Worm (Caenorhabditis elegans) whole organism, L4 larva: ENCODE data around the gene ergi-3.

Experiments used
- F26F4.8 ChIP-seq: fragments of 200-800 bp; sonication (Bioruptor generic); conservative IDR thresholded peaks from 2 replicates; pipeline ENCODE4 v1.3.6; 2022; ENCODE audit warnings: missing genetic modification characterization, missing compliant biosample characterization
- T26A8.4 ChIP-seq: fragments of 200-800 bp; sonication (Bioruptor generic); IDR thresholded peaks from 2 replicates; pipeline ENCODE4 v1.3.6; 2022; ENCODE audit warnings: missing genetic modification characterization, missing compliant biosample characterization
- Y105C5A.15 ChIP-seq: fragments of 200-800 bp; sonication (Bioruptor generic); IDR thresholded peaks from 2 replicates; pipeline ENCODE4 v1.3.6; 2022; ENCODE audit warnings: missing genetic modification characterization, missing compliant biosample characterization
- Y5F2A.4 ChIP-seq: fragments of 200-800 bp; sonication (Bioruptor generic); optimal IDR thresholded peaks from 2 replicates; lab custom pipeline; 2018; ENCODE audit warnings: mild to moderate bottlenecking, missing genetic modification characterization, missing compliant biosample characterization
- ZK337.2 ChIP-seq: fragments of 200-800 bp; sonication (Bioruptor generic); IDR thresholded peaks from 2 replicates; pipeline ENCODE4 v1.3.6; 2022; ENCODE audit warnings: missing genetic modification reagents, missing genetic modification characterization, missing compliant biosample characterization
- aha-1 ChIP-seq: fragments of 150-350 bp; peaks from one replicate; lab custom pipeline; 2014; ENCODE audit warnings: missing biosample characterization, missing genetic modification characterization
- ama-1 ChIP-seq: fragments of 150-350 bp; optimal IDR thresholded peaks from 2 replicates; lab custom pipeline; 2014; ENCODE audit warnings: inconsistent platforms, mixed read lengths
- ceh-62 ChIP-seq: sonication (generic microtip); optimal IDR thresholded peaks from 2 replicates; lab custom pipeline; 2017; ENCODE audit warnings: missing biosample characterization, missing genetic modification characterization
- ces-1 ChIP-seq: fragments of 150-350 bp; sonication (generic microtip); optimal IDR thresholded peaks from 4 replicates; lab custom pipeline; 2014; ENCODE audit warnings: missing biosample characterization, missing genetic modification reagents, missing genetic modification characterization
- cey-2 ChIP-seq: sonication (generic microtip); optimal IDR thresholded peaks from 3 replicates; lab custom pipeline; 2017; ENCODE audit warnings: missing genetic modification characterization, mild to moderate bottlenecking, missing compliant biosample characterization, antibody characterized with exemption, borderline replicate concordance; ENCODE audit not compliant: insufficient read depth
- ctbp-1 ChIP-seq: fragments of 200-800 bp; sonication (Bioruptor generic); IDR thresholded peaks from 2 replicates; pipeline ENCODE4 v1.3.6; 2022; ENCODE audit warnings: missing genetic modification reagents, missing genetic modification characterization, missing compliant biosample characterization
- daf-12 ChIP-seq: fragments of 150-350 bp; optimal IDR thresholded peaks from 2 replicates; lab custom pipeline; 2014; ENCODE audit warnings: missing biosample characterization, missing genetic modification reagents, missing genetic modification characterization
- daf-8 ChIP-seq: fragments of 200-800 bp; sonication (Bioruptor generic); IDR thresholded peaks from 2 replicates; pipeline ENCODE4 v1.3.6; 2022; ENCODE audit warnings: missing genetic modification characterization, missing compliant biosample characterization
- dmd-8 ChIP-seq: fragments of 200-800 bp; sonication (Bioruptor generic); IDR thresholded peaks from 2 replicates; pipeline ENCODE4 v1.3.6; 2022; ENCODE audit warnings: missing genetic modification characterization, missing compliant biosample characterization
- dpl-1 ChIP-seq: fragments of 150-350 bp; optimal IDR thresholded peaks from 2 replicates; lab custom pipeline; 2014; ENCODE audit warnings: missing biosample characterization, missing genetic modification reagents, missing genetic modification characterization
- duxl-1 ChIP-seq: sonication (generic microtip); optimal IDR thresholded peaks from 2 replicates; lab custom pipeline; 2016; ENCODE audit warnings: mild to moderate bottlenecking, missing genetic modification characterization, moderate library complexity, missing compliant biosample characterization; ENCODE audit not compliant: poor library complexity
- fkh-10 ChIP-seq: fragments of 150-350 bp; optimal IDR thresholded peaks from 2 replicates; lab custom pipeline; 2014; ENCODE audit warnings: missing biosample characterization, missing genetic modification reagents, missing genetic modification characterization
- hif-1 ChIP-seq, 2 experiments: sonication (generic microtip); optimal IDR thresholded peaks; 2 replicates each; lab custom pipeline; 2016 to 2017; ENCODE audit warnings: missing compliant biosample characterization in 2 of 2, missing genetic modification characterization in 2 of 2, missing genetic modification reagents in 2 of 2, missing genotype in 2 of 2, mild to moderate bottlenecking in 1 of 2
- hlh-11 ChIP-seq: fragments of 200-800 bp; sonication (Bioruptor generic); optimal IDR thresholded peaks from 2 replicates; lab custom pipeline; 2018; ENCODE audit warnings: mild to moderate bottlenecking, missing genetic modification characterization, missing compliant biosample characterization
- hlh-30 ChIP-seq: sonication (generic microtip); optimal IDR thresholded peaks from 2 replicates; lab custom pipeline; 2017; ENCODE audit warnings: antibody characterized with exemption, mild to moderate bottlenecking, missing genetic modification characterization, missing compliant biosample characterization; ENCODE audit not compliant: insufficient read depth
- hmg-1.1 ChIP-seq: fragments of 200-800 bp; sonication (Bioruptor generic); IDR thresholded peaks from 2 replicates; pipeline ENCODE4 v1.3.6; 2022; ENCODE audit warnings: missing genetic modification reagents, missing genetic modification characterization, missing compliant biosample characterization
- lin-38 ChIP-seq: fragments of 200-800 bp; sonication (Bioruptor generic); IDR thresholded peaks from 2 replicates; pipeline ENCODE4 v1.3.6; 2022; ENCODE audit warnings: missing genetic modification reagents, missing genetic modification characterization, missing compliant biosample characterization
- lin-39 ChIP-seq: fragments of 150-350 bp; optimal IDR thresholded peaks from 2 replicates; lab custom pipeline; 2014; ENCODE audit warnings: missing biosample characterization, missing genetic modification reagents, missing genetic modification characterization
- lir-3 ChIP-seq: sonication (generic microtip); optimal IDR thresholded peaks from 2 replicates; lab custom pipeline; 2016; ENCODE audit warnings: mild to moderate bottlenecking, missing genetic modification characterization, missing compliant biosample characterization
- lsy-2 ChIP-seq, 2 experiments: fragments of 150-350 bp in 1 of 2; sonication (generic microtip) in 1 of 2; optimal IDR thresholded peaks; 2 replicates each; lab custom pipeline; 2014 to 2017; ENCODE audit warnings: missing biosample characterization in 2 of 2, missing genetic modification characterization in 2 of 2
- mdl-1 ChIP-seq, 2 experiments: fragments of 150-350 bp in 1 of 2; sonication (generic microtip) in 1 of 2; optimal IDR thresholded peaks; 2 replicates each; lab custom pipeline; 2014 to 2017; ENCODE audit warnings: missing biosample characterization in 2 of 2, missing genetic modification characterization in 2 of 2
- mep-1 ChIP-seq: fragments of 150-350 bp; sonication (generic microtip); optimal IDR thresholded peaks from 3 replicates; lab custom pipeline; 2014; ENCODE audit warnings: missing biosample characterization, missing genetic modification characterization
- nhr-10 ChIP-seq: fragments of 150-350 bp; optimal IDR thresholded peaks from 2 replicates; lab custom pipeline; 2014; ENCODE audit warnings: missing biosample characterization, missing genetic modification characterization
- nhr-11 ChIP-seq: fragments of 150-350 bp; optimal IDR thresholded peaks from 2 replicates; lab custom pipeline; 2014; ENCODE audit warnings: missing biosample characterization, missing genetic modification characterization
- nhr-237 ChIP-seq: sonication (generic microtip); optimal IDR thresholded peaks from 2 replicates; lab custom pipeline; 2017; ENCODE audit warnings: missing biosample characterization, missing genetic modification characterization
- nhr-28 ChIP-seq: fragments of 150-350 bp; optimal IDR thresholded peaks from 2 replicates; lab custom pipeline; 2014; ENCODE audit warnings: missing biosample characterization, missing genetic modification characterization
- nhr-76 ChIP-seq: fragments of 150-350 bp; optimal IDR thresholded peaks from 2 replicates; lab custom pipeline; 2014; ENCODE audit warnings: missing biosample characterization, missing genetic modification characterization
- nhr-77 ChIP-seq: fragments of 150-350 bp; optimal IDR thresholded peaks from 2 replicates; lab custom pipeline; 2014; ENCODE audit warnings: missing biosample characterization, missing genetic modification characterization
- pqm-1 ChIP-seq: sonication (generic microtip); optimal IDR thresholded peaks from 2 replicates; lab custom pipeline; 2017; ENCODE audit warnings: missing biosample characterization, missing genetic modification characterization
- rbr-2 ChIP-seq: sonication (generic microtip); optimal IDR thresholded peaks from 2 replicates; lab custom pipeline; 2016; ENCODE audit warnings: missing genotype, missing genetic modification characterization, missing compliant biosample characterization
- saeg-2 ChIP-seq: fragments of 200-800 bp; sonication (Bioruptor generic); IDR thresholded peaks from 2 replicates; pipeline ENCODE4 v1.3.6; 2022; ENCODE audit warnings: missing genetic modification reagents, missing genetic modification characterization, missing compliant biosample characterization
- sdz-12 ChIP-seq: fragments of 200-800 bp; sonication (Bioruptor generic); optimal IDR thresholded peaks from 2 replicates; lab custom pipeline; 2018; ENCODE audit warnings: mild to moderate bottlenecking, missing genetic modification characterization, missing compliant biosample characterization
- set-16 ChIP-seq: fragments of 200-800 bp; sonication (Bioruptor generic); IDR thresholded peaks from 2 replicates; pipeline ENCODE4 v1.3.6; 2022; ENCODE audit warnings: missing genetic modification reagents, missing genetic modification characterization, missing compliant biosample characterization
- skn-1 ChIP-seq: fragments of 150-350 bp; optimal IDR thresholded peaks from 2 replicates; lab custom pipeline; 2014; ENCODE audit warnings: missing biosample characterization, missing genetic modification characterization
- tag-97 ChIP-seq: fragments of 200-800 bp; sonication (Bioruptor generic); IDR thresholded peaks from 2 replicates; pipeline ENCODE4 v1.3.6; 2022; ENCODE audit warnings: missing genetic modification characterization, missing compliant biosample characterization
- unc-62 ChIP-seq, 3 experiments: fragments of 150-350 bp in 1 of 3; sonication (generic microtip); optimal IDR thresholded peaks in 2 of 3; peaks in 1 of 3; 1 replicate in 1 of 3; 2 replicates in 2 of 3; lab custom pipeline; 2014 to 2017; ENCODE audit warnings: missing biosample characterization in 3 of 3, missing genetic modification characterization in 3 of 3, missing genetic modification reagents in 3 of 3, missing genotype in 1 of 3

The ergi-3 gene

DNA sequence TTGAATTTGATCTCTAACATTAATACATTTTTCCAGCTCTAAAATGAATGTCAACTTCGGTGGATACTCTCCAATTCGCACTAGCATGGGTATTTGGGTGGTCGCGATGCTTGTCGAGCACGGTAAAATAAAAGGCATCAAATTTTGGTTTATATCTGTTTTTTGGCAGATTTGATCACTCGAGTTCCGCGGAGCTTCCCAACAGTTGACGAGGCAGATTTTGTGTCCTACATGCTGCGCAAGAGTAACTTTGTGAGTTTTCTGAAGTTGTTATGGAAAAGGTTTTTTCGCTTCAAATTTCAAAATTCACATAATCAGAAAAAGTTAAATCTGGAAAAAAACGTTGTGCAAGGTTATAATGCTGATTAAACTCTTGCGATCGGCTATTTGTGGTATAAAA is 24.8 kb upstream of the ergi-3 start:
- TF ChIP-seq unc-62 (GFP tag; optimal IDR thresholded peaks at IDR 0.05 in 1 of 2; lab: Kevin White, UChicago) (peak in 1 of 2 experiments; percentile 97), unc-62 (tag; optimal IDR thresholded peaks at IDR 0.05; lab: Kevin White, UChicago) (no peak), daf-8 (GFP tag; lab: Robert Waterston, UW) (no peak), cey-2 (tag; lab: Kevin White, UChicago) (no peak), skn-1 (no peak)

DNA sequence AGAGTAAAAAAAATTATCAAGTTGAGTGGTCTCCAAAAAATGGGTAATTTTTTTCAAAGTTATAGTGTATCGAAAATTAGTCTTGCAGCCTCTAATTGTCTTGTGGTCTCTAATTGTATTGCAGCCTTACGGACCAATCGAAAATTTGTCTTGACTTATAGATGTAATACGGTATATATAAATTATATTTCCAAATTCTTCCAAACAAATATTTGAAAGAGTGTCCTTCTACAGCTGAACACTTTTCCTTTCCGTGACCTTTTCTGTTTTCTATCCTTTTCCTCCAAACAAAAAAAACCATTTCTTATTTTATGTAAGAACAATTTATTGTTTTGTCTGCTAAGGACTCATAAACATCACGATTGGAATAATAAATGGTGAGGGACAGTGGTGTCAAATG is 24.1 kb upstream of the ergi-3 start, which contains the start of gene K09E9.7:
Gene K09E9.7, plus strand, starts transcription at position 301 of the 400 bp plus-strand sequence.
- TF ChIP-seq nhr-11 = no peak
- TF ChIP-seq aha-1 (tag; lab: Kevin White, UChicago) = peak; percentile 34
- TF ChIP-seq dmd-8 (GFP tag; lab: Robert Waterston, UW) = no peak

DNA sequence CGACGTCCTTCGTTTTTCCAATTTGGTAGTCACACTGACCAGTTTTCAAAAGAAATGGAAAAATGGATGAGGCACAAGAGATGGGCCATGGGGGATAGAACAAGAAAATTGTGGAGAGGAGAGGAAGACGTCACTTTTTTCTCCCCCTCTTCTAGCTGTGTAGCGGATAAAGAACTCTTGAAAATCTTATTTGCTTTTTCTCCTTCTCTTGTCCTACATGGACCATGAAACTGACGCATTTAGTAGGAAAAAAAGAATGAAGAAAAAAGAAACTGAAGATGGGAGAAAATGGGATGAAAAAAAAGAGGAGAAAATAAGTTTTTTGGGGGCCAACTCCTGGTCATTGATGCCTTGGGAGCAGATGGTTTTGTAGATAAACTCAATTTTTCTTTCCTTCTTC is 17.4 kb upstream of the ergi-3 start:
- TF ChIP-seq fkh-10 = peak; percentile 75
- TF ChIP-seq ceh-62 = no peak
- TF ChIP-seq daf-8 (GFP tag; lab: Robert Waterston, UW) = no peak
- no peak for TF ChIP-seq Y5F2A.4 (GFP tag; lab: Kevin White, UChicago)
- no peak for TF ChIP-seq lir-3 (tag; lab: Kevin White, UChicago)
- TF ChIP-seq hlh-30 (tag; lab: Kevin White, UChicago) = peak; percentile 5
- TF ChIP-seq nhr-28 (tag; lab: Kevin White, UChicago) = no peak
- TF ChIP-seq nhr-10 (tag; lab: Kevin White, UChicago) = no peak
- TF ChIP-seq ama-1 = no peak
- TF ChIP-seq duxl-1 = no peak
- TF ChIP-seq lsy-2 (tag; optimal IDR thresholded peaks at IDR 0.05; lab: Kevin White, UChicago) = peak in 1 of 2 experiments; percentile 46
- TF ChIP-seq nhr-76 = no peak
- TF ChIP-seq daf-12 (tag; lab: Kevin White, UChicago) = no peak
- no peak for TF ChIP-seq tag-97
- peak; percentile 37 for TF ChIP-seq mep-1 (tag; lab: Kevin White, UChicago)
- TF ChIP-seq unc-62 (GFP tag; optimal IDR thresholded peaks at IDR 0.05 in 1 of 2; lab: Kevin White, UChicago) = peak in 1 of 2 experiments; percentile 82
- TF ChIP-seq unc-62 (tag; optimal IDR thresholded peaks at IDR 0.05; lab: Kevin White, UChicago) = no peak
- TF ChIP-seq skn-1 = no peak
- TF ChIP-seq lin-38 (GFP tag; lab: Robert Waterston, UW) = no peak
- TF ChIP-seq pqm-1 (tag; lab: Kevin White, UChicago) = no peak
- TF ChIP-seq nhr-237 = no peak
- TF ChIP-seq rbr-2 (tag; lab: Kevin White, UChicago) = no peak
- TF ChIP-seq ctbp-1 (GFP tag; lab: Robert Waterston, UW) = peak; percentile 65
- TF ChIP-seq hmg-1.1 (GFP tag; lab: Robert Waterston, UW) = 0 out of 2 replicates have a peak, but pooled peaks have one; percentile 15
- TF ChIP-seq nhr-11 = no peak
- peak; percentile 67 for TF ChIP-seq ces-1 (GFP tag; lab: Kevin White, UChicago)
- TF ChIP-seq F26F4.8 (GFP tag; lab: Robert Waterston, UW) = no peak
- TF ChIP-seq Y105C5A.15 (GFP tag; lab: Robert Waterston, UW) = no peak
- TF ChIP-seq, all 104 proteins: peak for 8

DNA sequence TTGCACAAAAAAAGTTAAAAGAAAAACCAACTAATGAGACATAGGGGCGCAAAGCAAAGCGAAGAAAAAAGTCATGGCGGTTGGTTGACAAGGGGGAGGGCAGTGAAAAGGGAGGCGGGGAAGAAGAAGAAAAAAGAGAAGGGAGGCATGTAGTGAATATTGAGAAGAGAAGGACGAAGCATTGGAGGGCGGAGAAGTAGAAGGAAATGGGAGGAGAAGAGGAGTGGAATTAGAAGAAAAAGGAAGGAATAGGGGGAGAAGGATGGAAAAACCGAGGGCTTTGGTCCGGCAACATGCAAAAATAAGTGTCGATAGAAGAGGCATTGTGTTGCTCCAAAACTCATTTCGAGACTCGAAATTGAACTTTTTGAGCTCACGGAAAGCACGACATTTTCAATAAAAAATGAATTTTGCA is 14.2 kb upstream of the ergi-3 start:
- no peak for TF ChIP-seq nhr-77 (tag; lab: Kevin White, UChicago)
- peak; percentile 61 for TF ChIP-seq aha-1 (tag; lab: Kevin White, UChicago)
- TF ChIP-seq hlh-11 = peak; percentile 22
- TF ChIP-seq nhr-28 (tag; lab: Kevin White, UChicago) = peak; percentile 34
- peak; percentile 52; the same call in 1 of the 2 replicates for TF ChIP-seq ctbp-1 (GFP tag; lab: Robert Waterston, UW)
- TF ChIP-seq hlh-30 (tag; lab: Kevin White, UChicago) = peak; percentile 54
- TF ChIP-seq dpl-1 (GFP tag; lab: Kevin White, UChicago) = peak; percentile 12
- no peak for TF ChIP-seq T26A8.4 (GFP tag; lab: Robert Waterston, UW)
- no peak for TF ChIP-seq ZK337.2 (GFP tag; lab: Robert Waterston, UW)
- peak in 1 of 2 experiments; percentile 45 for TF ChIP-seq lsy-2 (tag; optimal IDR thresholded peaks at IDR 0.05; lab: Kevin White, UChicago)
- peak in 1 of 2 experiments; percentile 16 for TF ChIP-seq mdl-1 (tag; optimal IDR thresholded peaks at IDR 0.05; lab: Kevin White, UChicago)
- peak; percentile 39 for TF ChIP-seq rbr-2 (tag; lab: Kevin White, UChicago)
- TF ChIP-seq unc-62 (GFP tag; optimal IDR thresholded peaks at IDR 0.05 in 1 of 2; lab: Kevin White, UChicago) = peak in 1 of 2 experiments; percentile 89
- TF ChIP-seq unc-62 (tag; optimal IDR thresholded peaks at IDR 0.05; lab: Kevin White, UChicago) = no peak
- no peak for TF ChIP-seq lin-39
- peak; percentile 62 for TF ChIP-seq mep-1 (tag; lab: Kevin White, UChicago)
- peak; percentile 73 for TF ChIP-seq hmg-1.1 (GFP tag; lab: Robert Waterston, UW)
- no peak for TF ChIP-seq sdz-12 (GFP tag; lab: Kevin White, UChicago)
- TF ChIP-seq hif-1 (tag; optimal IDR thresholded peaks at IDR 0.05; lab: Kevin White, UChicago) = peak in 1 of 2 experiments; percentile 14
- TF ChIP-seq ama-1 = no peak
- TF ChIP-seq fkh-10 = peak; percentile 75
- TF ChIP-seq set-16 (GFP tag; lab: Robert Waterston, UW) = peak; percentile 50
- TF ChIP-seq saeg-2 (GFP tag; lab: Robert Waterston, UW) = no peak
